Fruit fly (Drosophila melanogaster) whole organism, pupa: ENCODE results near the gene NHP2.

Source experiments
- CG10348 ChIP-seq: fragments of 200-800 bp; sonication (Bioruptor generic); IDR thresholded peaks from 2 replicates; pipeline ENCODE4 v1.3.6; 2022; ENCODE audit warnings: missing biosample characterization, missing genetic modification characterization
- CG12605 ChIP-seq: fragments of 200-800 bp; sonication (Bioruptor generic); IDR thresholded peaks from 2 replicates; pipeline ENCODE4 v1.3.6; 2022; ENCODE audit warnings: missing biosample characterization, missing genetic modification characterization
- CG13204 ChIP-seq: fragments of 200-800 bp; sonication (Bioruptor generic); optimal IDR thresholded peaks from 2 replicates; lab custom pipeline; 2018; ENCODE audit warnings: missing biosample characterization, mild to moderate bottlenecking, missing genetic modification characterization, moderate library complexity
- CG14655 ChIP-seq: fragments of 200-800 bp; sonication (Bioruptor generic); optimal IDR thresholded peaks from 3 replicates; lab custom pipeline; 2017; ENCODE audit warnings: mild to moderate bottlenecking, missing biosample characterization, missing genetic modification reagents, missing genetic modification characterization
- CG15710 ChIP-seq: fragments of 200-800 bp; sonication (Bioruptor generic); optimal IDR thresholded peaks from 2 replicates; lab custom pipeline; 2018; ENCODE audit warnings: missing biosample characterization, mild to moderate bottlenecking, missing genetic modification characterization, moderate library complexity
- CG17806 ChIP-seq: fragments of 200-800 bp; sonication (Bioruptor generic); optimal IDR thresholded peaks from 2 replicates; lab custom pipeline; 2018; ENCODE audit warnings: missing biosample characterization, mild to moderate bottlenecking, missing genetic modification characterization, moderate library complexity
- CG32121 ChIP-seq: fragments of 200-800 bp; sonication (Bioruptor generic); IDR thresholded peaks from 2 replicates; pipeline ENCODE4 v1.3.6; 2022; ENCODE audit warnings: missing biosample characterization, missing genetic modification characterization
- CG34367 ChIP-seq: fragments of 200-800 bp; sonication (Bioruptor generic); optimal IDR thresholded peaks from 2 replicates; lab custom pipeline; 2018; ENCODE audit warnings: missing biosample characterization, mild to moderate bottlenecking, missing genetic modification characterization
- CG4496 ChIP-seq: fragments of 200-800 bp; sonication (Bioruptor generic); IDR thresholded peaks from 3 replicates; pipeline ENCODE4 v1.3.6; 2022; ENCODE audit warnings: missing biosample characterization, missing genetic modification characterization
- CG8159 ChIP-seq: fragments of 200-800 bp; sonication (Bioruptor generic); optimal IDR thresholded peaks from 3 replicates; lab custom pipeline; 2018; ENCODE audit warnings: missing biosample characterization, mild to moderate bottlenecking, missing genetic modification characterization, moderate library complexity
- CG8301 ChIP-seq: fragments of 200-800 bp; sonication (Bioruptor generic); optimal IDR thresholded peaks from 2 replicates; lab custom pipeline; 2018; ENCODE audit warnings: missing biosample characterization, mild to moderate bottlenecking, missing genetic modification characterization
- CG9948 ChIP-seq: fragments of 200-800 bp; sonication (Bioruptor generic); optimal IDR thresholded peaks from 2 replicates; lab custom pipeline; 2018; ENCODE audit warnings: missing biosample characterization, mild to moderate bottlenecking, missing genetic modification characterization, moderate library complexity
- D1 ChIP-seq: fragments of 200-800 bp; sonication (Bioruptor generic); optimal IDR thresholded peaks from 2 replicates; lab custom pipeline; 2018; ENCODE audit warnings: missing biosample characterization, mild to moderate bottlenecking, missing genetic modification characterization, moderate library complexity
- EcR ChIP-seq: fragments of 200-800 bp; sonication (Bioruptor generic); optimal IDR thresholded peaks from 3 replicates; lab custom pipeline; 2019; ENCODE audit warnings: missing biosample characterization, missing genetic modification characterization, mild to moderate bottlenecking, moderate library complexity, missing genetic modification reagents
- Ets98B ChIP-seq: fragments of 200-800 bp; sonication (Bioruptor generic); IDR thresholded peaks from 2 replicates; pipeline ENCODE4 v1.3.6; 2022; ENCODE audit warnings: missing biosample characterization, missing genetic modification characterization
- Pif1A ChIP-seq: fragments of 200-800 bp; sonication (Bioruptor generic); optimal IDR thresholded peaks from 3 replicates; lab custom pipeline; 2016; ENCODE audit warnings: missing biosample characterization, missing genetic modification characterization
- Pif1B ChIP-seq: fragments of 200-800 bp; sonication (Bioruptor generic); optimal IDR thresholded peaks from 3 replicates; lab custom pipeline; 2016; ENCODE audit warnings: missing biosample characterization, missing genetic modification characterization
- Snoo ChIP-seq: fragments of 200-800 bp; sonication (Bioruptor generic); optimal IDR thresholded peaks from 3 replicates; lab custom pipeline; 2017; ENCODE audit warnings: missing biosample characterization, mild to moderate bottlenecking, missing genetic modification characterization, inconsistent platforms
- fd96Ca ChIP-seq: fragments of 200-800 bp; sonication (Bioruptor generic); IDR thresholded peaks from 3 replicates; pipeline ENCODE4 v1.3.6; 2022; ENCODE audit warnings: missing biosample characterization, missing genetic modification characterization
- gl ChIP-seq: fragments of 200-800 bp; sonication (Bioruptor generic); optimal IDR thresholded peaks from 2 replicates; lab custom pipeline; 2018; ENCODE audit warnings: missing biosample characterization, mild to moderate bottlenecking, missing genetic modification characterization
- rn ChIP-seq: fragments of 200-800 bp; sonication (Bioruptor generic); IDR thresholded peaks from 2 replicates; pipeline ENCODE4 v1.3.6; 2022; ENCODE audit warnings: missing biosample characterization, missing genetic modification characterization

The NHP2 gene

dm6 chr3L:14755046-14755643 is 46.8 kb downstream of the NHP2 start:
- TF ChIP-seq CG14655 (GFP tag; lab: Kevin White, UChicago): no peak
- TF ChIP-seq CG17806: no peak
- peak; percentile 67 for TF ChIP-seq gl
- TF ChIP-seq D1 (tag; lab: Kevin White, UChicago): no peak
- 0 out of 2 replicates have a peak, but pooled peaks have one; percentile 9 for TF ChIP-seq CG32121 (GFP tag; lab: Robert Waterston, UW)
- peak; percentile 6 for TF ChIP-seq Snoo (tag; lab: Kevin White, UChicago)
- peak; percentile 57 for TF ChIP-seq Pif1B (GFP tag; lab: Kevin White, UChicago)
- TF ChIP-seq CG8159 (tag; lab: Kevin White, UChicago): no peak
- TF ChIP-seq CG15710: no peak
- TF ChIP-seq fd96Ca (GFP tag; lab: Robert Waterston, UW): peak; percentile 74; the same call in 1 of the 3 replicates
- TF ChIP-seq EcR: peak; percentile 84
- TF ChIP-seq CG34367 (tag; lab: Kevin White, UChicago): no peak
- peak; percentile 65; the same call in 1 of the 2 replicates for TF ChIP-seq CG12605
- TF ChIP-seq Ets98B (GFP tag; lab: Robert Waterston, UW): peak; percentile 32; the same call in 1 of the 2 replicates
- TF ChIP-seq Pif1A (GFP tag; lab: Kevin White, UChicago): peak; percentile 73
- TF ChIP-seq rn: no peak
- TF ChIP-seq CG13204 (GFP tag; lab: Kevin White, UChicago): peak; percentile 80
- peak; percentile 40; the same call in 1 of the 3 replicates for TF ChIP-seq CG4496
- TF ChIP-seq CG8301: no peak
- no peak for TF ChIP-seq CG9948 (tag; lab: Kevin White, UChicago)
- TF ChIP-seq CG10348 (GFP tag; lab: Robert Waterston, UW): no peak

dm6 chr3L:14752816-14753215 is 49.2 kb downstream of the NHP2 start:
- no peak for TF ChIP-seq Snoo (tag; lab: Kevin White, UChicago)
- TF ChIP-seq fd96Ca (GFP tag; lab: Robert Waterston, UW): no peak
- TF ChIP-seq CG15710: no peak
- no peak for TF ChIP-seq D1 (tag; lab: Kevin White, UChicago)
- TF ChIP-seq Pif1A (GFP tag; lab: Kevin White, UChicago): no peak
- TF ChIP-seq CG34367 (tag; lab: Kevin White, UChicago): no peak
